Fruit fly (Drosophila melanogaster): ENCODE measurements around the gene Trc8.
A peak's percentile ranks its signal among the peaks of the same experiment; 100 is the strongest.

Gene Trc8

dm6 chr3R:29516766-29517165 lies 13.2 kb upstream of the Trc8 start (continued):
- TF ChIP-seq Mad (GFP tag; optimal IDR thresholded peaks at IDR 0.05) (no peak), pros (GFP tag; optimal IDR thresholded peaks at IDR 0.05) (no peak), Deaf1 (tag; optimal IDR thresholded peaks at IDR 0.05) (no peak), rib (GFP tag; IDR thresholded peaks at IDR 0.05) (no peak), CG18011 (GFP tag; optimal IDR thresholded peaks at IDR 0.05) (no peak)

- TF ChIP-seq trh (GFP tag; optimal IDR thresholded peaks at IDR 0.05): no peak
- no peak for TF ChIP-seq CG30020 (tag; optimal IDR thresholded peaks at IDR 0.05)
- no peak for TF ChIP-seq CG17385 (GFP tag; optimal IDR thresholded peaks at IDR 0.05)
- 0 out of 2 replicates have a peak, but pooled peaks have one; percentile 8 for TF ChIP-seq NFAT (GFP tag; IDR thresholded peaks at IDR 0.05)
Observed at dm6 chr3R:29515417-29515816, 11.8 kb upstream of the Trc8 start, which contains the start of gene ND-20L. Gene ND-20L (plus strand): TSS chr3R:29515717.

dm6 chr3R:29512306-29513044 lies 8.9 kb upstream of the Trc8 start:
- TF ChIP-seq run (tag; optimal IDR thresholded peaks at IDR 0.05) (peak; percentile 37), CG15269 (tag; optimal IDR thresholded peaks at IDR 0.05) (peak; percentile 0), CG4730 (GFP tag; IDR thresholded peaks at IDR 0.05) (no peak), vvl (GFP tag; IDR thresholded peaks at IDR 0.05) (peak; percentile 87), Med (GFP tag) (peak; percentile 4), Vsx1 (GFP tag; optimal IDR thresholded peaks at IDR 0.05) (peak; percentile 36), Dek (tag; optimal IDR thresholded peaks at IDR 0.05) (no peak), CG12769 (tag; optimal IDR thresholded peaks at IDR 0.05) (peak; percentile 51), ab (GFP tag; optimal IDR thresholded peaks at IDR 0.05) (no peak), Deaf1 (tag; optimal IDR thresholded peaks at IDR 0.05) (no peak), Nf-YC (tag; optimal IDR thresholded peaks at IDR 0.05) (peak; percentile 16), NFAT (GFP tag; IDR thresholded peaks at IDR 0.05) (no peak), Awh (GFP tag; IDR thresholded peaks at IDR 0.05) (peak; percentile 95), row (GFP tag; IDR thresholded peaks at IDR 0.05) (peak; percentile 55), oc (tag; optimal IDR thresholded peaks at IDR 0.05) (peak; percentile 60), Sry-β (GFP tag; optimal IDR thresholded peaks at IDR 0.05) (peak; percentile 88), Hr3 (GFP tag; optimal IDR thresholded peaks at IDR 0.05) (no peak), sd (tag; optimal IDR thresholded peaks at IDR 0.05) (peak; percentile 50), abd-A (tag; optimal IDR thresholded peaks at IDR 0.05) (peak; percentile 96), CG10366 (GFP tag; IDR thresholded peaks at IDR 0.05) (no peak), crol (GFP tag; IDR thresholded peaks at IDR 0.05) (peak; percentile 54), CG1647 (GFP tag; optimal IDR thresholded peaks at IDR 0.05) (no peak), CG31441 (GFP tag; IDR thresholded peaks at IDR 0.05) (no peak), CG13287 (GFP tag; IDR thresholded peaks at IDR 0.05; ENCODE audit: partially characterized antibody) (no peak), chinmo (GFP tag; IDR thresholded peaks at IDR 0.05; ENCODE audit: partially characterized antibody) (peak; percentile 68; the same call in 1 of the 4 replicates)

dm6 chr3R:29511472-29511871 lies 7.9 kb upstream of the Trc8 start:
- TF ChIP-seq Blimp-1 (GFP tag; optimal IDR thresholded peaks at IDR 0.05) (peak; percentile 51), twi (tag; optimal IDR thresholded peaks at IDR 0.05) (peak; percentile 25), CG18476 (GFP tag; optimal IDR thresholded peaks at IDR 0.05) (peak; percentile 20), crol (GFP tag; IDR thresholded peaks at IDR 0.05) (0 out of 2 replicates have a peak, but pooled peaks have one; percentile 17), CG15011 (GFP tag; optimal IDR thresholded peaks at IDR 0.05) (no peak), sens (GFP tag) (peak; percentile 67), Neu2 (GFP tag; optimal IDR thresholded peaks at IDR 0.05; ENCODE audit: borderline replicate concordance) (no peak), CG10274 (GFP tag; optimal IDR thresholded peaks at IDR 0.05) (peak; percentile 63), CG12155 (GFP tag; optimal IDR thresholded peaks at IDR 0.05) (no peak), hth (optimal IDR thresholded peaks at IDR 0.05) (peak; percentile 26)
